Fruit fly (Drosophila melanogaster): Measurements from ENCODE around the gene CG13689.

Gene CG13689

DNA sequence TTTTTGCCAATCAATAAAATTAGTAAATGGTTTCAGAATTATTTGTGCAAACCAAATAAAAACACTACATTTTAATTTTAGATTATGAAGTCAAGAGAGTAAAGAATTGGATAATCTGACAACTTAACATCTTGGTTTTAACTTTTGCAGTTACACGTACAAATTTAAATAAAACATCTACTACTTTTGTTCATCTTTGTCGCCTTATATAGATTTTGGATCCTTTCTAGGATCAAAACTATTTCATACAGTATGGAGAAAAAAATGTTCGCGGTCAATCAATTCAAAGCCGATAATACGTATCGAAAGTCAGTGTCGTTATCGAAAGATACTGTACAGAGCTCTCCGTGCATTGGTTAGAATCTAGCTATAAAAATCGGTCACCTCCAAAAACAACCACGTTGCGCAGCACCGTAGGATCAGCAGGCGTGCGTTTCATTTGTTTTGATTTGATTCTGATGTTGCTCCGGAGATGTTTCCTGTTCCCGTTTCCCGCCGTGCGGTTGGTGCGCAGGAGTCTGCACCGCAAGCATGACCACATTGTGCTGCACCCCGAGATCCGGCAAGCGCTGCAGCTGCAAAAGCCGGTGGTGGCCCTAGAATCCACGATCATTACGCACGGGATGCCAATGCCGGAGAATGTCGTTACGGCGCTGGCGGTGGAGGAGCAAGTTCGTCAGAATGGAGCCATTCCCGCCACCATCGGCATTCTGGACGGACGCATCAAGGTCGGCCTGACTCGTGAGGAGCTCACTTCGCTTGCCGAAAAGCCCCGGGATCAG is 38.7 kb upstream of the CG13689 start, which contains the start of the genes uncNacbeta and CG2794 (continued):
- peak; percentile 8 for TF ChIP-seq CG12391 (tag; optimal IDR thresholded peaks at IDR 0.05)
- TF ChIP-seq CoRest (tag; optimal IDR thresholded peaks at IDR 0.05) = peak; percentile 25
- no peak for TF ChIP-seq Sox102F (GFP tag; optimal IDR thresholded peaks at IDR 0.05)
- TF ChIP-seq unc-4 (GFP tag; IDR thresholded peaks at IDR 0.05; ENCODE audit: partially characterized antibody) = peak; percentile 63
- peak; percentile 73 for TF ChIP-seq Opbp (GFP tag; IDR thresholded peaks at IDR 0.05; ENCODE audit: partially characterized antibody)
- TF ChIP-seq Bgb (GFP tag; IDR thresholded peaks at IDR 0.05; ENCODE audit: partially characterized antibody) = peak; percentile 87
- no peak for TF ChIP-seq CG6254 (GFP tag; optimal IDR thresholded peaks at IDR 0.05)
- no peak for TF ChIP-seq Aef1 (GFP tag; IDR thresholded peaks at IDR 0.05)
- TF ChIP-seq CG13287 (GFP tag; IDR thresholded peaks at IDR 0.05; ENCODE audit: partially characterized antibody) = peak; percentile 82
- TF ChIP-seq Xrp1 (GFP tag; IDR thresholded peaks at IDR 0.05) = peak; percentile 18; the same call in 1 of the 2 replicates
- TF ChIP-seq kni (GFP tag; optimal IDR thresholded peaks at IDR 0.05) = no peak
- TF ChIP-seq nmo (GFP tag; optimal IDR thresholded peaks at IDR 0.05) = peak; percentile 26
- TF ChIP-seq CG16813 (GFP tag; IDR thresholded peaks at IDR 0.05; ENCODE audit: partially characterized antibody) = peak; percentile 67
- peak in 1 of 3 experiments; percentile 43 for TF ChIP-seq Stat92E (GFP tag; optimal IDR thresholded peaks at IDR 0.05)
- TF ChIP-seq bbx (GFP tag; IDR thresholded peaks at IDR 0.05; ENCODE audit: partially characterized antibody) = peak; percentile 79
- TF ChIP-seq Gsc (GFP tag; IDR thresholded peaks at IDR 0.05) = no peak
- peak; percentile 48; the same call in 1 of the 3 replicates for TF ChIP-seq CG34422 (GFP tag; IDR thresholded peaks at IDR 0.05)
- peak; percentile 46; the same call in 1 of the 2 replicates for TF ChIP-seq slbo (GFP tag; IDR thresholded peaks at IDR 0.05)
- TF ChIP-seq Scr (GFP tag; IDR thresholded peaks at IDR 0.05; ENCODE audit: partially characterized antibody) = peak; percentile 60
- peak; percentile 99 for TF ChIP-seq Sry-β (GFP tag; optimal IDR thresholded peaks at IDR 0.05)
- TF ChIP-seq Dll (GFP tag; IDR thresholded peaks at IDR 0.05; ENCODE audit: partially characterized antibody) = peak; percentile 73
- 0 out of 2 replicates have a peak, but pooled peaks have one; percentile 21 for TF ChIP-seq CG31224 (GFP tag; IDR thresholded peaks at IDR 0.05)
- TF ChIP-seq dm (GFP tag; optimal IDR thresholded peaks at IDR 0.05) = peak; percentile 77
- 0 out of 2 replicates have a peak, but pooled peaks have one; percentile 11 for TF ChIP-seq Atf6 (GFP tag; IDR thresholded peaks at IDR 0.05)
- no peak for TF ChIP-seq CG12071 (GFP tag; optimal IDR thresholded peaks at IDR 0.05)
- TF ChIP-seq CG10959 (GFP tag; IDR thresholded peaks at IDR 0.05) = no peak
- TF ChIP-seq br (optimal IDR thresholded peaks at IDR 0.05) = no peak
- peak; percentile 10 for TF ChIP-seq CG4617 (GFP tag; optimal IDR thresholded peaks at IDR 0.05; ENCODE audit: borderline replicate concordance)
- peak; percentile 70 for TF ChIP-seq sens (GFP tag)
- TF ChIP-seq Bdp1 (GFP tag; optimal IDR thresholded peaks at IDR 0.05) = no peak
- peak; percentile 24; the same call in 1 of the 4 replicates for TF ChIP-seq Gug (GFP tag; IDR thresholded peaks at IDR 0.05)
- TF ChIP-seq CG10565 (GFP tag; optimal IDR thresholded peaks at IDR 0.05) = no peak
- no peak for TF ChIP-seq Hey (tag; optimal IDR thresholded peaks at IDR 0.05)
- TF ChIP-seq lov (optimal IDR thresholded peaks at IDR 0.05) = no peak
- TF ChIP-seq lov (GFP tag; IDR thresholded peaks at IDR 0.05) = 0 out of 3 replicates have a peak, but pooled peaks have one; percentile 18
- peak; percentile 47; the same call in 1 of the 3 replicates for TF ChIP-seq knrl (GFP tag; IDR thresholded peaks at IDR 0.05; ENCODE audit: partially characterized antibody)
- peak; percentile 88 for TF ChIP-seq Med (GFP tag)
- no peak for TF ChIP-seq exex (tag; optimal IDR thresholded peaks at IDR 0.05)
- TF ChIP-seq CG34224 (GFP tag; IDR thresholded peaks at IDR 0.05; ENCODE audit: partially characterized antibody) = peak; percentile 51; the same call in 2 of the 3 replicates
- peak; percentile 67 for TF ChIP-seq sna (GFP tag; IDR thresholded peaks at IDR 0.05; ENCODE audit: partially characterized antibody)
- 0 out of 2 replicates have a peak, but pooled peaks have one; percentile 18 for TF ChIP-seq wdn (GFP tag; IDR thresholded peaks at IDR 0.05)
- peak; percentile 16 for TF ChIP-seq CG17829 (tag; optimal IDR thresholded peaks at IDR 0.05)
- peak; percentile 62; the same call in 2 of the 3 replicates for TF ChIP-seq row (GFP tag; IDR thresholded peaks at IDR 0.05)
- TF ChIP-seq HLH4C (GFP tag; IDR thresholded peaks at IDR 0.05; ENCODE audit: partially characterized antibody) = peak; percentile 83
- TF ChIP-seq Dref (GFP tag; IDR thresholded peaks at IDR 0.05) = peak; percentile 97
- TF ChIP-seq HmgZ (tag; optimal IDR thresholded peaks at IDR 0.05) = peak; percentile 54
- 0 out of 3 replicates have a peak, but pooled peaks have one; percentile 23 for TF ChIP-seq ci (GFP tag; IDR thresholded peaks at IDR 0.05)

Measured in whole organism, embryonic.